Fruit fly (Drosophila melanogaster) whole organism, pupa: ENCODE measurements around the gene CG5078.

Experiments
- CG10348 ChIP-seq: fragments of 200-800 bp; sonication (Bioruptor generic); IDR thresholded peaks from 2 replicates; pipeline ENCODE4 v1.3.6; 2022; ENCODE audit warnings: missing biosample characterization, missing genetic modification characterization
- CG12605 ChIP-seq: fragments of 200-800 bp; sonication (Bioruptor generic); IDR thresholded peaks from 2 replicates; pipeline ENCODE4 v1.3.6; 2022; ENCODE audit warnings: missing biosample characterization, missing genetic modification characterization
- CG13204 ChIP-seq: fragments of 200-800 bp; sonication (Bioruptor generic); optimal IDR thresholded peaks from 2 replicates; lab custom pipeline; 2018; ENCODE audit warnings: missing biosample characterization, mild to moderate bottlenecking, missing genetic modification characterization, moderate library complexity
- CG14655 ChIP-seq: fragments of 200-800 bp; sonication (Bioruptor generic); optimal IDR thresholded peaks from 3 replicates; lab custom pipeline; 2017; ENCODE audit warnings: mild to moderate bottlenecking, missing biosample characterization, missing genetic modification reagents, missing genetic modification characterization
- CG15710 ChIP-seq: fragments of 200-800 bp; sonication (Bioruptor generic); optimal IDR thresholded peaks from 2 replicates; lab custom pipeline; 2018; ENCODE audit warnings: missing biosample characterization, mild to moderate bottlenecking, missing genetic modification characterization, moderate library complexity
- CG17806 ChIP-seq: fragments of 200-800 bp; sonication (Bioruptor generic); optimal IDR thresholded peaks from 2 replicates; lab custom pipeline; 2018; ENCODE audit warnings: missing biosample characterization, mild to moderate bottlenecking, missing genetic modification characterization, moderate library complexity
- CG32121 ChIP-seq: fragments of 200-800 bp; sonication (Bioruptor generic); IDR thresholded peaks from 2 replicates; pipeline ENCODE4 v1.3.6; 2022; ENCODE audit warnings: missing biosample characterization, missing genetic modification characterization
- CG34367 ChIP-seq: fragments of 200-800 bp; sonication (Bioruptor generic); optimal IDR thresholded peaks from 2 replicates; lab custom pipeline; 2018; ENCODE audit warnings: missing biosample characterization, mild to moderate bottlenecking, missing genetic modification characterization
- CG4496 ChIP-seq: fragments of 200-800 bp; sonication (Bioruptor generic); IDR thresholded peaks from 3 replicates; pipeline ENCODE4 v1.3.6; 2022; ENCODE audit warnings: missing biosample characterization, missing genetic modification characterization
- CG8159 ChIP-seq: fragments of 200-800 bp; sonication (Bioruptor generic); optimal IDR thresholded peaks from 3 replicates; lab custom pipeline; 2018; ENCODE audit warnings: missing biosample characterization, mild to moderate bottlenecking, missing genetic modification characterization, moderate library complexity
- CG8301 ChIP-seq: fragments of 200-800 bp; sonication (Bioruptor generic); optimal IDR thresholded peaks from 2 replicates; lab custom pipeline; 2018; ENCODE audit warnings: missing biosample characterization, mild to moderate bottlenecking, missing genetic modification characterization
- CG9948 ChIP-seq: fragments of 200-800 bp; sonication (Bioruptor generic); optimal IDR thresholded peaks from 2 replicates; lab custom pipeline; 2018; ENCODE audit warnings: missing biosample characterization, mild to moderate bottlenecking, missing genetic modification characterization, moderate library complexity
- D1 ChIP-seq: fragments of 200-800 bp; sonication (Bioruptor generic); optimal IDR thresholded peaks from 2 replicates; lab custom pipeline; 2018; ENCODE audit warnings: missing biosample characterization, mild to moderate bottlenecking, missing genetic modification characterization, moderate library complexity
- EcR ChIP-seq: fragments of 200-800 bp; sonication (Bioruptor generic); optimal IDR thresholded peaks from 3 replicates; lab custom pipeline; 2019; ENCODE audit warnings: missing biosample characterization, missing genetic modification characterization, mild to moderate bottlenecking, moderate library complexity, missing genetic modification reagents
- Ets98B ChIP-seq: fragments of 200-800 bp; sonication (Bioruptor generic); IDR thresholded peaks from 2 replicates; pipeline ENCODE4 v1.3.6; 2022; ENCODE audit warnings: missing biosample characterization, missing genetic modification characterization
- Pif1A ChIP-seq: fragments of 200-800 bp; sonication (Bioruptor generic); optimal IDR thresholded peaks from 3 replicates; lab custom pipeline; 2016; ENCODE audit warnings: missing biosample characterization, missing genetic modification characterization
- Pif1B ChIP-seq: fragments of 200-800 bp; sonication (Bioruptor generic); optimal IDR thresholded peaks from 3 replicates; lab custom pipeline; 2016; ENCODE audit warnings: missing biosample characterization, missing genetic modification characterization
- Snoo ChIP-seq: fragments of 200-800 bp; sonication (Bioruptor generic); optimal IDR thresholded peaks from 3 replicates; lab custom pipeline; 2017; ENCODE audit warnings: missing biosample characterization, mild to moderate bottlenecking, missing genetic modification characterization, inconsistent platforms
- fd96Ca ChIP-seq: fragments of 200-800 bp; sonication (Bioruptor generic); IDR thresholded peaks from 3 replicates; pipeline ENCODE4 v1.3.6; 2022; ENCODE audit warnings: missing biosample characterization, missing genetic modification characterization
- gl ChIP-seq: fragments of 200-800 bp; sonication (Bioruptor generic); optimal IDR thresholded peaks from 2 replicates; lab custom pipeline; 2018; ENCODE audit warnings: missing biosample characterization, mild to moderate bottlenecking, missing genetic modification characterization
- rn ChIP-seq: fragments of 200-800 bp; sonication (Bioruptor generic); IDR thresholded peaks from 2 replicates; pipeline ENCODE4 v1.3.6; 2022; ENCODE audit warnings: missing biosample characterization, missing genetic modification characterization

The CG5078 gene

DNA sequence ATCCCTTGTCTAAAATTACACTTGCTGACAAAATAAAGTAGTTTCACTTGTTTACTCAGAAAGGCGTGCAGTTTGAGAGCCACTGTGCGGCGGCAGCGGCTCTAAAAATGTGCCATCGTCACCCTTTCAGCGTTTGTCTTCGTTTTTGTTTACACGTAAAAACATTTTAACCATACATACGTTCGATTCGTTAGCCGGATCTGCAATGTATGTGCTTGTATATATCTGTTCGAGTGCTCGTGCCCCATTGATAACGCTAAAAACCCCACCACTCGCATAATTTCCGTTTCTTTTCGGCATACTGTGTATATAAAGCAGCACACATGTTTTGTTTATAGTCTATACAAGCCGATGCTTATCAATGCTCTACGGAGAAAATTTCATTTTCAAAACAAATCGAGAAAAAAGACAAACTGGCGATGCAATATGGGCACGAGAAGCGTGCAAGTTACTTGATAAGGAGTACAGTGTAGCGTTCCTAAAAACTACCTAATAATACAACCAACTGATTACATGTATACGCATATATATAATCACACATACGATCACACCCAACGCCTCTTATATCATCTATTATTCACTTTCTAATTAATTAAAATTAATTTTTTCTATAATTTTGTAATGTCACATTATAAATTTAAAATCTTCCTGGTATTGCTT lies 10.8 kb downstream of the CG5078 start:
- TF ChIP-seq CG4496, result 0 out of 3 replicates have a peak, but pooled peaks have one; percentile 39
- no peak for TF ChIP-seq CG10348 (GFP tag; lab: Robert Waterston, UW)
- TF ChIP-seq CG8159 (tag; lab: Kevin White, UChicago), result peak; percentile 61
- TF ChIP-seq EcR (GFP tag; lab: Kevin White, UChicago), result no peak
- peak; percentile 23 for TF ChIP-seq Snoo (tag; lab: Kevin White, UChicago)
- TF ChIP-seq CG34367, result peak; percentile 46
- TF ChIP-seq Ets98B, result peak; percentile 36
- TF ChIP-seq Pif1A (GFP tag; lab: Kevin White, UChicago), result peak; percentile 8
- TF ChIP-seq gl (tag; lab: Kevin White, UChicago), result no peak
- peak; percentile 52 for TF ChIP-seq CG14655 (GFP tag; lab: Kevin White, UChicago)
- no peak for TF ChIP-seq fd96Ca (GFP tag; lab: Robert Waterston, UW)
- no peak for TF ChIP-seq rn (GFP tag; lab: Robert Waterston, UW)
- TF ChIP-seq CG17806 (tag; lab: Kevin White, UChicago), result peak; percentile 48
- peak; percentile 56 for TF ChIP-seq CG15710 (tag; lab: Kevin White, UChicago)
- TF ChIP-seq CG8301 (tag; lab: Kevin White, UChicago), result peak; percentile 18
- TF ChIP-seq CG9948 (tag; lab: Kevin White, UChicago), result peak; percentile 13
- TF ChIP-seq CG12605 (GFP tag; lab: Robert Waterston, UW), result no peak; the same call in 1 of the 2 replicates

DNA sequence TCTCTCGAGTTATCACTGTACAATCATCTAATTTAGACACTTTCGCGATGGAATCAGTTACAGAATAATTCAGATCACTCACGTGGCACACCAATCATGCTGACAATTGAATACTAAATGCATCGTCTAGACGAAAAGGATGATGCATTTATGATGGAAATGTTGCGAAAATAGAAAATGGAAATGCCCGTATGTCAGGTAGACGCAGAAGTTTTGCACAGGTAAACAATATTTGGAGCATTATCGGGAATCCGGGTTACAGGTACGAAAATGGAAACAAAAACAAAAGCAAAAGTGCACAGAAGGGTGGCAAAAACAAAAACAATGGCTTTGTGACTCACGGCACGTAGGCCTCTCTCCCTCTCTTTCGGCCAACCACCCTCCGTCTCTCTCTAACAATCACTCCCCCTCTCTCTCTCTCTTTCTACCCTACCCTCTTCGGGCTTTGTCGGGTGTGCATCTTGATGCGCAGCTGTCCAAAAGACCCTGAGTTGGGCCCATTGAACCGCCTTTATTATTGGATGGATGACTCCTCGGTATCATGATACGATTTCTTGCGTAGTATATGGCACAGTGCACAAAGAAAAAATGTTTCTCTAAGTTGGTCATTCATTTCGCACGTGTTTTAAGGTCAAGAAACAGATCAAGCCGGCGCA lies 11.5 kb downstream of the CG5078 start:
- peak; percentile 98 for TF ChIP-seq EcR (GFP tag; lab: Kevin White, UChicago)
- no peak for TF ChIP-seq CG8159 (tag; lab: Kevin White, UChicago)
- no peak for TF ChIP-seq CG13204 (GFP tag; lab: Kevin White, UChicago)
- TF ChIP-seq, all 21 proteins: peak for 1

DNA sequence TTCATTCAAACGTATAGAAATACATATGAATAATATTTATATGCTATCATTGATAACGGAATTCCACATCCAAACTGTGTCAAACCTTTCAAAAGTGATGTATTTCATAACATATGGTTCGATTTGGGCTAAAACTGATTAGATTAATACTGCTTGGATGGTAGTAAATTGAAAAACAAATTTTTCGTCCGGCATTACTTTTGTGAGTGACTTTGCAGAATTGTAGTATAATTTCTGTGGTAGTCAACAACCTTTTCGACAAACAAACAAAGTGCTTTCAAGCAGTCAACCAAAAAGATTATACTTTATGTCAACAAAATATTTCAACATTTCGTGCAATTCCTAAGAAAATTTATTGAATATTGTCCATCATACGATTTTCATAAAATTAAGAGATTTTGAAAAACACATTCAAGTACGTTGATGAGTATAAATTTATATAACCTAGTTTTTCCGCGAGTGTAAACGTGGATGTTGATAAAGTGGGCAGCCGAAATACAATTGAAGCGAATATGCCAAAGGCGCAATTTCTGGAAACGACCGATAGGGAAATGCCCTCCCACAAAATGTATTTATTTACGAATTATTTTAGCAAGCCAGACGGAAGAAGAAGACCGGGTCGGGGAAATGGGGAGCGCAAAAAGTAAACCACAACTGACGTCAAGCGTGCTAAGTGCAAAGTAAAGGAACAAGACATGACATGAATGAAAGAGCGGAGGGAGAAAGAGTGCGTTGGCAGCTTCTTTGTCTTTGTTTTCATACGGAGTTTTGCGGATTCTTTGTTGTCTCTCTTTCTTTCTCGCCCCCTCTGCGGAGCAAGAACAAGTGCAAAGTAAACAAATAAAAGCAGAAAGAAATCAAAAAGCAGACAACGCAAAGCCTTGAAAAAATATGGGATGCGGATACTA lies 12.3 kb downstream of the CG5078 start:
- TF ChIP-seq rn (GFP tag; lab: Robert Waterston, UW) (no peak), CG4496 (peak; percentile 69), D1 (tag; lab: Kevin White, UChicago) (peak; percentile 44), Pif1B (GFP tag; lab: Kevin White, UChicago) (peak; percentile 54), fd96Ca (GFP tag; lab: Robert Waterston, UW) (no peak), CG9948 (tag; lab: Kevin White, UChicago) (peak; percentile 7), gl (tag; lab: Kevin White, UChicago) (peak; percentile 71), Ets98B (0 out of 2 replicates have a peak, but pooled peaks have one; percentile 33), Pif1A (GFP tag; lab: Kevin White, UChicago) (peak; percentile 24), CG15710 (tag; lab: Kevin White, UChicago) (peak; percentile 4), CG12605 (GFP tag; lab: Robert Waterston, UW) (peak; percentile 69), CG8301 (tag; lab: Kevin White, UChicago) (no peak), Snoo (tag; lab: Kevin White, UChicago) (peak; percentile 30), CG10348 (GFP tag; lab: Robert Waterston, UW) (no peak), CG34367 (peak; percentile 19), CG17806 (tag; lab: Kevin White, UChicago) (peak; percentile 37), CG13204 (GFP tag; lab: Kevin White, UChicago) (peak; percentile 67), CG14655 (GFP tag; lab: Kevin White, UChicago) (peak; percentile 48), CG8159 (tag; lab: Kevin White, UChicago) (no peak), EcR (GFP tag; lab: Kevin White, UChicago) (peak; percentile 86), CG32121 (GFP tag; lab: Robert Waterston, UW) (peak; percentile 15; the same call in 1 of the 2 replicates)

DNA sequence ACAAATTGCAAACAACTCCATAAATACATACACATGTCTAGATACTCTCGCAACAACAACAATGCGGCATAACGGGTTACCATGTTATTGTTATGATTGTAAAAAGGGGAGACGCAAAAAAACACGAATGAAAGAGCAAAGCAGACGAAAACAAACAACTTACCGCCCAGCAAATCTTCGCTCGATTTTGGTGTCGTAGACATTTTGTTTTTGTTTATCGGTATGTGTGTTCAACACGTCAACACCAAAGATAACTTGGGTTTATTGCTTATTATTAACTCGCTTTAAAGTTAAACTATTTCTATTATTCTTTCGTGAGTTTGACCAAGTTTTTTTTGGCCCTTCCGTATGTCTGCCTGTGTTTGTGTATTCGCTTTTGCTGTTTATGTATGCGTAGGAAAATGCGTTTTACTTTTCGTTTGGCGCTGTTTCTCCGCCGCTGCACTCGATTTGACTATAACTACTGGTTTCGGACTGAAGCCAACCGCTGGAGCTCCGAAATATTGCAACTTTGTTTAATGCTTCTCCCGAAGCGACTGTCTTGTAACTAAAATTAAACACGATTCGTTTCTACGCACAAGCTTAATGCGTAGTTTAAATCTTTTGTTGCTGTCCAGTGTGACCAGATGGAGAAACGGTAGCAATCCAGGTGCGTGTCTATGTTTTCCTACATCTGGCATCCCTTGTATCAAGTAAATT lies 13.1 kb downstream of the CG5078 start, which contains the start of gene BNIP3:
BNIP3 (minus strand) TSS at position 589 of the 699 bp plus-strand sequence.
- TF ChIP-seq Pif1A (GFP tag; lab: Kevin White, UChicago), result no peak
- peak; percentile 2 for TF ChIP-seq CG8159 (tag; lab: Kevin White, UChicago)

DNA sequence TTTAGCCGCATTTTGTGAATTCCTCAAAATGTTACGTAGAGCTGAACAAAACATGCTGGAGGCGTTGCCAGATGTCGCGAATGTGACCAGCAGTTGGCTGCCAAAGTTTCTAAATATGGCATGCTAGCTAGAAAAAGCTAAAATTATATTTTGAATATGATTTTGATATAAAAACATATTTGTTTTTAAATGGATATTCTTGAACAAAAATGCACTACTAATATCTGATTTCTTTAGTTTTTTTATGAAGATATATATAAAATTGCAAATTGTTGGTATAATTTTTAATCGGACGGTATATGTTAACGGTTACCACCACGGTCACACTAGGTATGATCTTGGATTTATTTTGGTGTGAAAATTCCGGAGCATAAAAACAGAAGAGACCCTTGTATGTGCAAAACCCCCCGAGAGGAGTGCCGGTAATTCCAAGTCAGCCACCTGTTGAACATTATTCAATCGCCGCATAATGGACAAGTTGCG lies 14.9 kb downstream of the CG5078 start, which contains the start of the genes mTerf3 and CG5104:
mTerf3 (minus strand) TSS at position 86 of the 483 bp plus-strand sequence.
CG5104 (plus strand) TSS at position 323 of the 483 bp plus-strand sequence.
- no peak for TF ChIP-seq CG12605 (GFP tag; lab: Robert Waterston, UW)
- TF ChIP-seq EcR (GFP tag; lab: Kevin White, UChicago), result peak; percentile 3
- TF ChIP-seq fd96Ca (GFP tag; lab: Robert Waterston, UW), result no peak
